Worm (Caenorhabditis elegans) whole organism, early embryonic: Measurements from ENCODE around the gene R10E12.2.

Source experiments
- aly-1 ChIP-seq: sonication (generic microtip); optimal IDR thresholded peaks from 2 replicates; lab custom pipeline; 2016; ENCODE audit warnings: missing genetic modification characterization, missing compliant biosample characterization
- ama-1 ChIP-seq: fragments of 150-350 bp; optimal IDR thresholded peaks from 2 replicates; lab custom pipeline; 2014
- flt-1 ChIP-seq: fragments of 200-800 bp; sonication (Bioruptor generic); IDR thresholded peaks from 2 replicates; pipeline ENCODE4 v1.3.6; 2022; ENCODE audit warnings: missing genetic modification characterization, missing compliant biosample characterization
- hmbx-1 ChIP-seq: sonication (generic microtip); optimal IDR thresholded peaks from 2 replicates; lab custom pipeline; 2016; ENCODE audit warnings: mild to moderate bottlenecking, missing genetic modification characterization, missing compliant biosample characterization
- hmg-4 ChIP-seq: fragments of 200-800 bp; sonication (Bioruptor generic); optimal IDR thresholded peaks from 2 replicates; lab custom pipeline; 2018; ENCODE audit warnings: mild to moderate bottlenecking, missing genetic modification characterization, missing compliant biosample characterization
- hnd-1 ChIP-seq: sonication (generic microtip); optimal IDR thresholded peaks from 2 replicates; lab custom pipeline; 2016; ENCODE audit warnings: missing genetic modification characterization, missing compliant biosample characterization
- scrt-1 ChIP-seq: fragments of 200-800 bp; sonication (Bioruptor generic); IDR thresholded peaks from 2 replicates; pipeline ENCODE4 v1.3.6; 2022; ENCODE audit warnings: missing genetic modification characterization, missing compliant biosample characterization
- sea-1 ChIP-seq: fragments of 200-800 bp; sonication (Bioruptor generic); conservative IDR thresholded peaks from 2 replicates; pipeline ENCODE4 v1.3.6; 2022; ENCODE audit warnings: missing genetic modification characterization, missing compliant biosample characterization
- tbx-11 ChIP-seq: fragments of 200-800 bp; sonication (Bioruptor generic); IDR thresholded peaks from 2 replicates; pipeline ENCODE4 v1.3.6; 2022; ENCODE audit warnings: missing genetic modification characterization, missing compliant biosample characterization
- tbx-37 ChIP-seq: fragments of 200-800 bp; sonication (Bioruptor generic); conservative IDR thresholded peaks from 2 replicates; pipeline ENCODE4 v1.3.6; 2022; ENCODE audit warnings: missing genetic modification reagents, missing genetic modification characterization, missing compliant biosample characterization
- tra-4 ChIP-seq: sonication (generic microtip); optimal IDR thresholded peaks from 2 replicates; lab custom pipeline; 2017; ENCODE audit warnings: missing genetic modification characterization, missing compliant biosample characterization

ce11 chrIII:9922874-9923273 lies 50.8 kb downstream of the R10E12.2 start, which contains the start of gene cbp-2:
- no peak for TF ChIP-seq hnd-1 (tag; lab: Kevin White, UChicago)
- TF ChIP-seq tbx-37: no peak
- no peak for TF ChIP-seq ama-1 (lab: Kevin White, UChicago)
- no peak for TF ChIP-seq scrt-1 (GFP tag; lab: Robert Waterston, UW)
- no peak for TF ChIP-seq aly-1 (tag; lab: Kevin White, UChicago)
- no peak for TF ChIP-seq flt-1
- TF ChIP-seq hmg-4 (GFP tag; lab: Kevin White, UChicago): no peak
- no peak for TF ChIP-seq tra-4 (tag; lab: Kevin White, UChicago)
- no peak for TF ChIP-seq tbx-11 (GFP tag; lab: Robert Waterston, UW)
- TF ChIP-seq hmbx-1 (tag; lab: Kevin White, UChicago): no peak
- no peak for TF ChIP-seq sea-1 (GFP tag; lab: Robert Waterston, UW)
